Fruit fly (Drosophila melanogaster): ENCODE data around the gene CG10588.

DNA sequence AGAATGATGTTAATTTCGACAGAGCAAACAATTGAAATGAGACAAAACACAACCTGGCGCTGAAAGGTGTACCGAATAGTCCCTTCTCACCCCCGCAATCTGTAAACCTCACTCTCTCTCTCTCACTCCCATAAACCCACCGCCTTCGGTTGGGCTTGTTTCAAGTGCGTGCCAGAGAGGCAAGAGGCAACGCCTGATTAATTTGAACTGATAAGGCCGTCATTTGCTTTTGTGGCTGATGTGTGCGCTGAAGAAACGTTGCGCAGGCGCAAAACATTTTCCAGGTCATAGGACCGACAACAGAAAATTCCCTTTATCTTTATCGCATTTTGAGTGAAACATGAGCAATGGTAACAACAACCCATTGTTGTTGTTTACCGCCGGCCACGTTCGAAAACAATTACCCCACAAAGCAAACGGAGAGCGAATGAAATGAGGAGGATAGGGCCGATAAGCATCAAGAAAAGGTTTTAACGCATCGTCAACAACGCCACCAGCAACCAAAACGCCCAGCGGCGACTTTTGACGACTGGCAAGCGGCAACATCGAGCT lies 34.4 kb upstream of the CG10588 start:
- no peak for TF ChIP-seq CG17806 (tag; optimal IDR thresholded peaks at IDR 0.05)
- no peak for TF ChIP-seq Ets98B (GFP tag; IDR thresholded peaks at IDR 0.05)

Measured in whole organism, pupa.